Fruit fly (Drosophila melanogaster) whole organism, embryonic: ENCODE data around the gene dob.
A peak's percentile ranks its signal among the peaks of the same experiment; 100 is the strongest.

Source experiments
- Awh ChIP-seq: fragments of 200-800 bp; sonication (Bioruptor generic); IDR thresholded peaks from 2 replicates; pipeline ENCODE4, ENCODE4 v1.3.6; 2022; ENCODE audit warnings: missing biosample characterization, missing genetic modification characterization
- B-H1 ChIP-seq: fragments of 200-800 bp; sonication (Bioruptor generic); IDR thresholded peaks from 3 replicates; pipeline ENCODE4 v1.3.6; 2022; ENCODE audit warnings: missing biosample characterization, missing genetic modification characterization
- CG10366 ChIP-seq: fragments of 200-800 bp; sonication (Bioruptor generic); IDR thresholded peaks from 2 replicates; pipeline ENCODE4 v1.3.6; 2022; ENCODE audit warnings: missing biosample characterization, missing genetic modification characterization
- CG10431 ChIP-seq: fragments of 200-800 bp; sonication (Bioruptor generic); optimal IDR thresholded peaks from 3 replicates; lab custom pipeline; 2018; ENCODE audit warnings: missing biosample characterization, mild to moderate bottlenecking, missing genetic modification characterization
- CG12391 ChIP-seq: fragments of 200-800 bp; sonication (Bioruptor generic); optimal IDR thresholded peaks from 3 replicates; lab custom pipeline; 2018; ENCODE audit warnings: missing biosample characterization, mild to moderate bottlenecking, missing genetic modification characterization, moderate library complexity
- CG12942 ChIP-seq: fragments of 200-800 bp; sonication (Bioruptor generic); optimal IDR thresholded peaks from 3 replicates; lab custom pipeline; 2016; ENCODE audit warnings: missing biosample characterization, missing genetic modification characterization
- CG14965 ChIP-seq: fragments of 200-800 bp; sonication (Bioruptor generic); optimal IDR thresholded peaks from 2 replicates; lab custom pipeline; 2016; ENCODE audit warnings: missing biosample characterization, missing genetic modification characterization, borderline replicate concordance
- CG1792 ChIP-seq: fragments of 200-800 bp; sonication (Bioruptor generic); optimal IDR thresholded peaks from 2 replicates; lab custom pipeline; 2016; ENCODE audit warnings: missing biosample characterization, missing genetic modification characterization
- CG18764 ChIP-seq: fragments of 200-800 bp; sonication (Bioruptor generic); optimal IDR thresholded peaks from 3 replicates; lab custom pipeline; 2016; ENCODE audit warnings: missing biosample characterization, missing genetic modification characterization
- CG2199 ChIP-seq: fragments of 200-800 bp; sonication (Bioruptor generic); IDR thresholded peaks from 3 replicates; pipeline ENCODE4 v1.3.6; 2022; ENCODE audit warnings: missing biosample characterization, missing genetic modification characterization
- CG31388 ChIP-seq: fragments of 200-800 bp; sonication (Bioruptor generic); optimal IDR thresholded peaks from 2 replicates; lab custom pipeline; 2016; ENCODE audit warnings: missing biosample characterization, missing genetic modification characterization
- CG4424 ChIP-seq: fragments of 200-800 bp; sonication (Bioruptor generic); optimal IDR thresholded peaks from 3 replicates; lab custom pipeline; 2016; ENCODE audit warnings: missing biosample characterization, missing genetic modification characterization
- CG7271 ChIP-seq: fragments of 200-800 bp; sonication (Bioruptor generic); optimal IDR thresholded peaks from 2 replicates; lab custom pipeline; 2018; ENCODE audit warnings: missing biosample characterization, mild to moderate bottlenecking, missing genetic modification characterization, moderate library complexity
- CG7745 ChIP-seq: fragments of 200-800 bp; sonication (Bioruptor generic); optimal IDR thresholded peaks from 2 replicates; lab custom pipeline; 2018; ENCODE audit warnings: missing biosample characterization, mild to moderate bottlenecking, missing genetic modification characterization, moderate library complexity
- CG8290 ChIP-seq, 3 experiments: fragments of 200-800 bp; sonication (Bioruptor generic); optimal IDR thresholded peaks; 2 replicates each; lab custom pipeline; 2016 to 2019; ENCODE audit warnings: missing biosample characterization in 3 of 3, missing genetic modification characterization in 3 of 3, mild to moderate bottlenecking in 2 of 3, moderate library complexity in 1 of 3
- CG9727 ChIP-seq: fragments of 200-800 bp; sonication (Bioruptor generic); optimal IDR thresholded peaks from 3 replicates; lab custom pipeline; 2017; ENCODE audit warnings: missing biosample characterization, mild to moderate bottlenecking, missing genetic modification characterization
- D19A ChIP-seq: fragments of 200-800 bp; optimal IDR thresholded peaks from 3 replicates; lab custom pipeline; 2019; ENCODE audit warnings: missing biosample characterization, mild to moderate bottlenecking, missing genetic modification characterization, moderate library complexity
- Dek ChIP-seq: fragments of 200-800 bp; sonication (Bioruptor generic); optimal IDR thresholded peaks from 3 replicates; lab custom pipeline; 2019; ENCODE audit warnings: missing biosample characterization, mild to moderate bottlenecking, missing genetic modification characterization, moderate library complexity
- E2f1 ChIP-seq: fragments of 200-800 bp; sonication (Bioruptor generic); IDR thresholded peaks from 2 replicates; pipeline ENCODE4 v1.3.6; 2022; ENCODE audit warnings: missing biosample characterization, missing genetic modification characterization
- Eip74EF ChIP-seq, 2 experiments: fragments of 200-800 bp in 1 of 2; fragments of >200 bp in 1 of 2; sonication (Bioruptor generic) in 1 of 2; optimal IDR thresholded peaks; 2 replicates each; lab custom pipeline; 2017 to 2019; ENCODE audit warnings: missing biosample characterization in 2 of 2, missing genetic modification characterization in 2 of 2, mild to moderate bottlenecking in 1 of 2, moderate library complexity in 1 of 2
- Fer3 ChIP-seq: fragments of 200-800 bp; sonication (Bioruptor generic); optimal IDR thresholded peaks from 2 replicates; lab custom pipeline; 2018; ENCODE audit warnings: missing biosample characterization, mild to moderate bottlenecking, missing genetic modification characterization, moderate library complexity
- HLH4C ChIP-seq: fragments of 200-800 bp; sonication (Bioruptor generic); IDR thresholded peaks from 3 replicates; pipeline ENCODE4 v1.3.6; 2022; ENCODE audit warnings: missing biosample characterization, missing genetic modification characterization; ENCODE audit not compliant: partially characterized antibody
- Hand ChIP-seq: fragments of 200-800 bp; sonication (Bioruptor generic); optimal IDR thresholded peaks from 2 replicates; lab custom pipeline; 2017; ENCODE audit warnings: mild to moderate bottlenecking, missing biosample characterization, missing genetic modification reagents, missing genetic modification characterization
- Hmx ChIP-seq: fragments of 200-800 bp; sonication (Bioruptor generic); optimal IDR thresholded peaks from 2 replicates; lab custom pipeline; 2016; ENCODE audit warnings: missing biosample characterization, missing genetic modification characterization
- Hr51 ChIP-seq, 2 experiments: fragments of 200-800 bp; sonication (Bioruptor generic); optimal IDR thresholded peaks; 2 replicates in 1 of 2; 3 replicates in 1 of 2; lab custom pipeline; 2016 to 2018; ENCODE audit warnings: missing biosample characterization in 2 of 2, missing genetic modification characterization in 2 of 2, mild to moderate bottlenecking in 1 of 2, moderate library complexity in 1 of 2
- Hsf ChIP-seq: fragments of 200-800 bp; sonication (Bioruptor generic); optimal IDR thresholded peaks from 3 replicates; lab custom pipeline; 2016; ENCODE audit warnings: missing biosample characterization, missing genetic modification characterization
- MTF-1 ChIP-seq: fragments of 200-800 bp; sonication (Bioruptor generic); optimal IDR thresholded peaks from 2 replicates; lab custom pipeline; 2018; ENCODE audit warnings: missing biosample characterization, mild to moderate bottlenecking, missing genetic modification characterization, borderline replicate concordance
- Mes4 ChIP-seq: fragments of 200-800 bp; sonication (Bioruptor generic); optimal IDR thresholded peaks from 2 replicates; lab custom pipeline; 2016; ENCODE audit warnings: missing biosample characterization, missing genetic modification characterization
- Mrtf ChIP-seq: fragments of 200-800 bp; sonication (Bioruptor generic); IDR thresholded peaks from 3 replicates; pipeline ENCODE4 v1.3.6; 2022; ENCODE audit warnings: missing biosample characterization, missing genetic modification characterization
- Opbp ChIP-seq: fragments of 200-800 bp; sonication (Bioruptor generic); IDR thresholded peaks from 3 replicates; pipeline ENCODE4 v1.3.6; 2022; ENCODE audit warnings: missing biosample characterization, missing genetic modification characterization; ENCODE audit not compliant: partially characterized antibody
- cato ChIP-seq: fragments of 200-800 bp; sonication (Bioruptor generic); optimal IDR thresholded peaks from 2 replicates; lab custom pipeline; 2016; ENCODE audit warnings: missing biosample characterization, missing genetic modification characterization, borderline replicate concordance
- chinmo ChIP-seq: fragments of 200-800 bp; sonication (Bioruptor generic); IDR thresholded peaks from 4 replicates; pipeline ENCODE4 v1.3.6; 2022; ENCODE audit warnings: missing biosample characterization, missing genetic modification characterization; ENCODE audit not compliant: partially characterized antibody
- crp ChIP-seq, 2 experiments: fragments of 200-800 bp; sonication (Bioruptor generic); optimal IDR thresholded peaks; 2 replicates in 1 of 2; 3 replicates in 1 of 2; lab custom pipeline; 2017; ENCODE audit warnings: missing biosample characterization in 2 of 2, missing genetic modification characterization in 2 of 2, mild to moderate bottlenecking in 1 of 2, moderate library complexity in 1 of 2
- dysf ChIP-seq: fragments of 200-800 bp; sonication (Bioruptor generic); IDR thresholded peaks from 3 replicates; pipeline ENCODE4 v1.3.6; 2022; ENCODE audit warnings: missing biosample characterization, missing genetic modification characterization
- eyg ChIP-seq: fragments of 200-800 bp; sonication (Bioruptor generic); optimal IDR thresholded peaks from 3 replicates; lab custom pipeline; 2016; ENCODE audit warnings: missing biosample characterization, missing genetic modification characterization
- fu2 ChIP-seq: fragments of 200-800 bp; sonication (Bioruptor generic); optimal IDR thresholded peaks from 2 replicates; lab custom pipeline; 2016; ENCODE audit warnings: missing biosample characterization, missing genetic modification characterization
- gce ChIP-seq: fragments of 200-800 bp; sonication (Bioruptor generic); IDR thresholded peaks from 3 replicates; pipeline ENCODE4 v1.3.6; 2022; ENCODE audit warnings: missing biosample characterization, missing genetic modification characterization
- ind ChIP-seq: fragments of 200-800 bp; sonication (Bioruptor generic); optimal IDR thresholded peaks from 3 replicates; lab custom pipeline; 2016; ENCODE audit warnings: missing biosample characterization, missing genetic modification characterization
- klu ChIP-seq: fragments of 200-800 bp; sonication (Bioruptor generic); IDR thresholded peaks from 2 replicates; pipeline ENCODE4 v1.3.6; 2022; ENCODE audit warnings: missing biosample characterization, missing genetic modification characterization
- pan ChIP-seq, 4 experiments: fragments of >200 bp in 3 of 4; fragments of 200-800 bp in 1 of 4; sonication (Bioruptor generic) in 1 of 4; optimal IDR thresholded peaks in 3 of 4; IDR thresholded peaks in 1 of 4; 2 replicates each; pipeline versions ENCODE4 v1.3.6 to Lab custom; 2017 to 2022; ENCODE audit warnings: missing biosample characterization in 2 of 4, missing genetic modification characterization in 2 of 4, mixed read lengths in 1 of 4
- prd ChIP-seq, 3 experiments: fragments of >200 bp in 2 of 3; fragments of 200-800 bp in 1 of 3; sonication (Bioruptor generic) in 1 of 3; optimal IDR thresholded peaks in 2 of 3; IDR thresholded peaks in 1 of 3; 2 replicates in 2 of 3; 3 replicates in 1 of 3; pipeline versions ENCODE4 v1.3.6 to Lab custom; 2017 to 2022; ENCODE audit warnings: missing biosample characterization in 1 of 3, missing genetic modification characterization in 1 of 3
- pros ChIP-seq: fragments of 200-800 bp; sonication (Bioruptor generic); optimal IDR thresholded peaks from 3 replicates; lab custom pipeline; 2019; ENCODE audit warnings: missing biosample characterization, mild to moderate bottlenecking, missing genetic modification characterization, moderate library complexity
- pzg ChIP-seq: fragments of 200-800 bp; sonication (Bioruptor generic); optimal IDR thresholded peaks from 3 replicates; lab custom pipeline; 2018; ENCODE audit warnings: missing biosample characterization, mild to moderate bottlenecking, missing genetic modification characterization, moderate library complexity
- seq ChIP-seq: fragments of 200-800 bp; sonication (Bioruptor generic); IDR thresholded peaks from 2 replicates; pipeline ENCODE4 v1.3.6; 2022; ENCODE audit warnings: missing biosample characterization, missing genetic modification characterization
- slou ChIP-seq: fragments of 200-800 bp; sonication (Bioruptor generic); optimal IDR thresholded peaks from 3 replicates; lab custom pipeline; 2016; ENCODE audit warnings: missing biosample characterization, missing genetic modification characterization
- sob ChIP-seq: fragments of 200-800 bp; sonication (Bioruptor generic); IDR thresholded peaks from 2 replicates; pipeline ENCODE4 v1.3.6; 2022; ENCODE audit warnings: missing biosample characterization, missing genetic modification characterization
- tna ChIP-seq: fragments of 200-800 bp; sonication (Bioruptor generic); IDR thresholded peaks from 2 replicates; pipeline ENCODE4 v1.3.6; 2022; ENCODE audit warnings: missing biosample characterization, missing genetic modification characterization; ENCODE audit not compliant: partially characterized antibody

Gene dob

dm6 chrX:15084580-15085138 lies 17.9 kb downstream of the dob start, which contains the start of gene Cox17 (continued):
- TF ChIP-seq tna (GFP tag; lab: Robert Waterston, UW) (no peak), sob (peak; percentile 59; the same call in 1 of the 2 replicates), fu2 (GFP tag; lab: Kevin White, UChicago) (peak; percentile 39), CG14965 (GFP tag; lab: Kevin White, UChicago) (no peak), slou (GFP tag; lab: Kevin White, UChicago) (peak; percentile 85), CG9727 (GFP tag; lab: Kevin White, UChicago) (peak; percentile 88), gce (GFP tag; lab: Robert Waterston, UW) (no peak), D19A (tag; lab: Kevin White, UChicago) (peak; percentile 74), CG12942 (peak; percentile 72), Hmx (peak; percentile 70), pzg (GFP tag; lab: Kevin White, UChicago) (peak; percentile 46), Fer3 (tag; lab: Kevin White, UChicago) (peak; percentile 73), HLH4C (GFP tag; lab: Robert Waterston, UW) (peak; percentile 69), CG2199 (no peak), crp (GFP tag; optimal IDR thresholded peaks at IDR 0.05; lab: Kevin White, UChicago) (peak; percentile 38 to 85), CG18764 (GFP tag; lab: Kevin White, UChicago) (peak; percentile 80), CG7745 (tag; lab: Kevin White, UChicago) (no peak), eyg (GFP tag; lab: Kevin White, UChicago) (no peak), E2f1 (GFP tag; lab: Robert Waterston, UW) (peak; percentile 69), chinmo (GFP tag; lab: Robert Waterston, UW) (0 out of 4 replicates have a peak, but pooled peaks have one; percentile 67), CG4424 (GFP tag; lab: Kevin White, UChicago) (peak; percentile 82), Hsf (GFP tag; lab: Kevin White, UChicago) (peak; percentile 84), CG7271 (tag; lab: Kevin White, UChicago) (peak; percentile 34), Mes4 (no peak), CG12391 (peak; percentile 88), Mrtf (GFP tag; lab: Robert Waterston, UW) (peak; percentile 64; the same call in 2 of the 3 replicates), B-H1 (peak; percentile 53; the same call in 2 of the 3 replicates), prd (optimal IDR thresholded peaks at IDR 0.05; lab: Kevin White, UChicago) (no peak), prd (GFP tag; IDR thresholded peaks at IDR 0.05; lab: Robert Waterston, UW) (peak; percentile 79), Hand (peak; percentile 78), CG10431 (GFP tag; lab: Kevin White, UChicago) (peak; percentile 47), pros (GFP tag; lab: Kevin White, UChicago) (no peak), Opbp (GFP tag; lab: Robert Waterston, UW) (peak; percentile 56; the same call in 2 of the 3 replicates), cato (GFP tag; lab: Kevin White, UChicago) (peak; percentile 82), Eip74EF (GFP tag; optimal IDR thresholded peaks at IDR 0.05; lab: Kevin White, UChicago) (peak in 1 of 2 experiments; percentile 51), dysf (GFP tag; lab: Robert Waterston, UW) (peak; percentile 81), Hr51 (GFP tag; optimal IDR thresholded peaks at IDR 0.05; lab: Kevin White, UChicago) (peak; percentile 59 to 82), MTF-1 (no peak), CG8290 (GFP tag; optimal IDR thresholded peaks at IDR 0.05; lab: Kevin White, UChicago) (peak; percentile 86), CG8290 (tag; optimal IDR thresholded peaks at IDR 0.05; lab: Kevin White, UChicago) (peak; percentile 64 to 78), CG1792 (GFP tag; lab: Kevin White, UChicago) (peak; percentile 0), pan (optimal IDR thresholded peaks at IDR 0.05; lab: Kevin White, UChicago) (no peak), pan (GFP tag; optimal IDR thresholded peaks at IDR 0.05 in 1 of 2, IDR thresholded peaks at IDR 0.05 in 1 of 2) (peak in 1 of 2 experiments; percentile 65), seq (GFP tag; lab: Robert Waterston, UW) (peak; percentile 38), klu (peak; percentile 47), CG31388 (GFP tag; lab: Kevin White, UChicago) (peak; percentile 62), CG10366 (GFP tag; lab: Robert Waterston, UW) (peak; percentile 66), ind (peak; percentile 84), Awh (GFP tag; lab: Robert Waterston, UW) (no peak), Dek (tag; lab: Kevin White, UChicago) (peak; percentile 72)
